Worm (Caenorhabditis elegans): Measurements from ENCODE around the gene aakg-4.

Gene aakg-4

ce11 chrX:2364703-2365299 lies 45.7 kb upstream of the aakg-4 start (continued):
- TF ChIP-seq hif-1 (tag; optimal IDR thresholded peaks at IDR 0.05) (peak; percentile 33 to 50), rbr-2 (tag; optimal IDR thresholded peaks at IDR 0.05) (peak; percentile 96), lin-13 (GFP tag; optimal IDR thresholded peaks at IDR 0.05) (peak; percentile 63), tra-1 (GFP tag; IDR thresholded peaks at IDR 0.05) (peak; percentile 56; the same call in 1 of the 2 replicates), lin-29 (GFP tag; IDR thresholded peaks at IDR 0.05) (peak; percentile 81), unc-130 (GFP tag; optimal IDR thresholded peaks at IDR 0.05) (no peak), gei-8 (GFP tag; optimal IDR thresholded peaks at IDR 0.05) (no peak), dmd-8 (GFP tag; IDR thresholded peaks at IDR 0.05) (no peak), vab-7 (GFP tag; IDR thresholded peaks at IDR 0.05) (peak; percentile 83), ceh-20 (GFP tag; IDR thresholded peaks at IDR 0.05) (peak; percentile 82), skn-1 (tag; optimal IDR thresholded peaks at IDR 0.05) (no peak), ZK546.5 (tag; optimal IDR thresholded peaks at IDR 0.05) (peak in 1 of 2 experiments; percentile 37), duxl-1 (tag; optimal IDR thresholded peaks at IDR 0.05; ENCODE audit: poor library complexity) (peak; percentile 98), set-16 (GFP tag; IDR thresholded peaks at IDR 0.05) (no peak), mxl-3 (GFP tag; optimal IDR thresholded peaks at IDR 0.05) (peak; percentile 30), mdt-29 (GFP tag; IDR thresholded peaks at IDR 0.05) (peak; percentile 44; the same call in 1 of the 2 replicates), saeg-2 (GFP tag; IDR thresholded peaks at IDR 0.05) (peak; percentile 73; the same call in 1 of the 2 replicates), lsy-2 (tag; optimal IDR thresholded peaks at IDR 0.05) (peak; percentile 87 to 95), nhr-237 (tag; optimal IDR thresholded peaks at IDR 0.05) (peak; percentile 75), nhr-6 (tag; optimal IDR thresholded peaks at IDR 0.05) (peak; percentile 85), zag-1 (tag; optimal IDR thresholded peaks at IDR 0.05) (peak; percentile 74), Y48G9A.11 (GFP tag; IDR thresholded peaks at IDR 0.05) (no peak), hlh-30 (tag; optimal IDR thresholded peaks at IDR 0.05; ENCODE audit: insufficient read depth) (peak; percentile 91), unc-62 (GFP tag; optimal IDR thresholded peaks at IDR 0.05 in 1 of 2) (peak in 1 of 2 experiments; percentile 81), unc-62 (tag; optimal IDR thresholded peaks at IDR 0.05) (no peak), ZK337.2 (GFP tag; IDR thresholded peaks at IDR 0.05) (peak; percentile 72), mep-1 (tag; optimal IDR thresholded peaks at IDR 0.05) (peak; percentile 99), nhr-11 (tag; optimal IDR thresholded peaks at IDR 0.05) (peak; percentile 70), nhr-41 (GFP tag; IDR thresholded peaks at IDR 0.05) (no peak), madf-9 (GFP tag; conservative IDR thresholded peaks at IDR 0.05) (peak; percentile 87), lin-15B (tag; optimal IDR thresholded peaks at IDR 0.05) (peak; percentile 10)

- TF ChIP-seq Y48G9A.11 (GFP tag; IDR thresholded peaks at IDR 0.05) (peak; percentile 23; the same call in 1 of the 2 replicates), nhr-76 (tag; optimal IDR thresholded peaks at IDR 0.05) (no peak), nhr-11 (tag; optimal IDR thresholded peaks at IDR 0.05) (no peak), Y105C5A.15 (GFP tag; IDR thresholded peaks at IDR 0.05) (0 out of 2 replicates have a peak, but pooled peaks have one; percentile 42), dmd-6 (GFP tag; IDR thresholded peaks at IDR 0.05) (no peak), snpc-1.2 (GFP tag; IDR thresholded peaks at IDR 0.05) (peak; percentile 68)
These were observed 43.7 kb upstream of the aakg-4 start for ce11 chrX:2362872-2363271.

ce11 chrX:2359797-2360196 lies 40.7 kb upstream of the aakg-4 start, which contains the start of gene lgc-40:
Gene lgc-40, plus strand, starts transcription at chrX:2360097.
- peak in 1 of 2 experiments; percentile 9 for TF ChIP-seq unc-62 (GFP tag; optimal IDR thresholded peaks at IDR 0.05 in 1 of 2)
- no peak for TF ChIP-seq unc-62 (tag; optimal IDR thresholded peaks at IDR 0.05)
- no peak for TF ChIP-seq cey-2 (tag; optimal IDR thresholded peaks at IDR 0.05; ENCODE audit: borderline replicate concordance, insufficient read depth)
